Fruit fly (Drosophila melanogaster): ENCODE measurements around the gene CG14913.
A peak's percentile ranks its signal among the peaks of the same experiment; 100 is the strongest.

Gene CG14913

DNA sequence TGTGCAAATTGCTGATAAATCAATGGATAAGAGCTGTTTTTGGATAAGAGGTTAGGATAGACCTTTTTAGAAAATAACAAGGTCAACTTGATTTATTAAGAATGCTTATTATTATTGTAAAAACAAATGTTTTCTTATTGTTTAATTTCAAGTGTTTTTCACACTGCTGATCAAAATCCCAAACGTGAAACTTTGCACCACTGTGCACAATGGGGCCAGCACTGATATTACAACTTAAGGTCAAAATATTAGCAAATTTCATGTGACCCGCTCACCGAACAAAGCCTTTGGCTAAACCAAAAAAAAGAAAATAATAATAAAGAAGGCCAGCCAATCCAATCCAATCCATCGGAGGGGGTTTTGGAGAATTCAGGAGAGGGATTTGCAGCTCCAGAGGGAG is 6.0 kb downstream of the CG14913 start (continued):
- TF ChIP-seq CG6792 (GFP tag; optimal IDR thresholded peaks at IDR 0.05) (no peak), lz (GFP tag; optimal IDR thresholded peaks at IDR 0.05) (no peak), CG6854 (GFP tag; optimal IDR thresholded peaks at IDR 0.05) (no peak), ss (GFP tag; optimal IDR thresholded peaks at IDR 0.05) (no peak), fkh (GFP tag; optimal IDR thresholded peaks at IDR 0.05) (no peak)

DNA sequence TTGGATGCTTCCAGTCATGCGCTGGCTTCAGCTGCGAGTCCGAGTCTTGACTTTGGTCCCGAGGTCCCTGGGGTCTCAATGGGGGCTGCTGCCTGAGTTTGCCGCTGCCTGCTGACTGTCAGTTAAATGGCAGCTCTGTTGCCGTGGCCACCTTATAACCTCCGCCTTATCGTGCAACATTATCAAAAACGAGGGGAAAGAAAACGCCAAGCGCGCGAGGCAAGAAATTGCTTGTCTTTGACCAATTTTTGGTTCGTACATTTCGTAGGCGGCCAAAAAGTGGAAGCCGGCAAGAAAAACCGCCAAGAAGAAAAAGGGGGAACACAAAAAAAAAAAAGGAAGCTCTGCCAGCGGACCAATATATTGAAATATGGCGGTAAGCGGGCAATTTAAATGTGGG is 7.1 kb downstream of the CG14913 start:
- TF ChIP-seq Eip78C (GFP tag) (peak; percentile 62), CG7368 (GFP tag; optimal IDR thresholded peaks at IDR 0.05) (no peak), Eip93F (GFP tag; optimal IDR thresholded peaks at IDR 0.05) (no peak), CG6163 (GFP tag; IDR thresholded peaks at IDR 0.05) (no peak), svp (GFP tag) (peak; percentile 73), cyc (GFP tag; optimal IDR thresholded peaks at IDR 0.05) (no peak), CG32006 (GFP tag; optimal IDR thresholded peaks at IDR 0.05) (peak; percentile 2), Ets21C (GFP tag; optimal IDR thresholded peaks at IDR 0.05) (no peak), CG11762 (GFP tag; optimal IDR thresholded peaks at IDR 0.05; ENCODE audit: insufficient read depth) (no peak), OdsH (GFP tag; optimal IDR thresholded peaks at IDR 0.05) (no peak), CG11294 (GFP tag; IDR thresholded peaks at IDR 0.05) (no peak)

DNA sequence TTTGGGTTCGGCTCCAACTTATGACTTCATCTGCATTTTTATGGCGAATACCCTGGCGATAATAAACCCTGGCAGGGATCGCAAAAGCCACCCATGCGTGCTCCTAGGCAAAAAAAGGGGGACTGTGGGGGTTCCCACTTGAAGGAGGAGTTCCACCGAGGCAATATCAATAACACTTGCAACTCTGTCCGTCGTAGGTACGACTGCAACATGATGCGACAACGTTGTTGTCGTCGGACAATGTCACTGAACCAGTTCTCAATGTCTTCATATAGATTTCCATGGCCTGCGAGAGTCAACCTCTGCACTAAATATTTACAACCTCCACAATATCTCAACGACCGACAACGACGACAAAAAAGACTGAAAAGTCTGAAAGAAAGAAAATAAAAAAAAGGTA is 10.4 kb downstream of the CG14913 start:
- peak; percentile 16 to 20 for TF ChIP-seq ss (GFP tag; optimal IDR thresholded peaks at IDR 0.05)
- TF ChIP-seq dsx (GFP tag; optimal IDR thresholded peaks at IDR 0.05; ENCODE audit: poor library complexity, severe bottlenecking), result peak; percentile 92
- no peak for TF ChIP-seq cyc (GFP tag; optimal IDR thresholded peaks at IDR 0.05)
- no peak for TF ChIP-seq vri (GFP tag; optimal IDR thresholded peaks at IDR 0.05)
- peak; percentile 5 for TF ChIP-seq CG9139 (GFP tag; optimal IDR thresholded peaks at IDR 0.05)
- no peak for TF ChIP-seq CG34406 (GFP tag; optimal IDR thresholded peaks at IDR 0.05)
- TF ChIP-seq Met (GFP tag; optimal IDR thresholded peaks at IDR 0.05), result no peak
- TF ChIP-seq CG10669 (GFP tag; optimal IDR thresholded peaks at IDR 0.05), result no peak
- no peak for TF ChIP-seq Hr38 (GFP tag; optimal IDR thresholded peaks at IDR 0.05)
- TF ChIP-seq CG4318 (GFP tag; optimal IDR thresholded peaks at IDR 0.05), result no peak
- peak; percentile 21 for TF ChIP-seq Lpt (GFP tag; optimal IDR thresholded peaks at IDR 0.05)
- TF ChIP-seq CG8319 (GFP tag; optimal IDR thresholded peaks at IDR 0.05), result no peak
- no peak for TF ChIP-seq svp (GFP tag)
- peak; percentile 11 for TF ChIP-seq CG6808 (GFP tag; optimal IDR thresholded peaks at IDR 0.05)
- no peak for TF ChIP-seq spab (GFP tag; optimal IDR thresholded peaks at IDR 0.05)
- TF ChIP-seq fd59A (GFP tag; optimal IDR thresholded peaks at IDR 0.05), result no peak
- TF ChIP-seq Smox (GFP tag; optimal IDR thresholded peaks at IDR 0.05), result no peak
- TF ChIP-seq CG11762 (GFP tag; optimal IDR thresholded peaks at IDR 0.05; ENCODE audit: insufficient read depth), result no peak

DNA sequence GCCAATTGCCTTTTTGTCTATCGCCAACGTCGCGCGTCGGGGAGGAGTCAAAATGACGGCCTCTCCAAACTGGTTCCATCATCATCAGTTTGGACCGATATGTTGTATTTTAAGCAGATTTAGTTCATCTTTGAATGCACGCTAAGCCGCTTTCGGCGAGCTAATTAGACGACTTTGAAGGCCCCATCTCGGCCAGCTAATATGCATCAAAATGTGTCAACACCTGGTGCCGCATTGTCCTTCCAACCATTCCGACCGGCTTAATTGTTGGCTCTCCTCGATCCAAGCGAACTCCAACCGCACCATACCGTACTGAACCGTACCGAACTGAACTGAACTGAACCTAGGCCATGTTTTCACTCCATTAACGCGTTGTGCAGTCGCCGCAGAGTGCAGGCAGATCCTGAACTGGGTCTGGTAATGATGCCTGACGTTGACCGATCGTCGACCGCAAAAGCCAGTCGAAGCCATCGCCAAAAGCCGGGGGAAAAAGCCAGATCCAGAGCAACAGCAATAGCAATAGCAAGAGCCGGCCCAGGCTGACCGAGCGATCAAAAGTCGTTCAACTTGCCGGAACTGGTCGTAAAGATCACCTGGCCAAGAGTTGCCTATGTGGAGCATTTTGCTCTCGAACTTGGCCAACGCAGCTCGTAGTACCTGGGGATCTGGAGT is 11.2 kb downstream of the CG14913 start:
- no peak for TF ChIP-seq fd85E (GFP tag; optimal IDR thresholded peaks at IDR 0.05)
- no peak for TF ChIP-seq CG6792 (GFP tag; optimal IDR thresholded peaks at IDR 0.05)
- no peak for TF ChIP-seq Met (GFP tag; optimal IDR thresholded peaks at IDR 0.05)
- no peak for TF ChIP-seq cyc (GFP tag; optimal IDR thresholded peaks at IDR 0.05)
- TF ChIP-seq Lpt (GFP tag; optimal IDR thresholded peaks at IDR 0.05), result no peak
- no peak for TF ChIP-seq CG11902 (GFP tag; optimal IDR thresholded peaks at IDR 0.05)
- no peak for TF ChIP-seq fkh (GFP tag; optimal IDR thresholded peaks at IDR 0.05)
- no peak for TF ChIP-seq CG10669 (GFP tag; optimal IDR thresholded peaks at IDR 0.05)
- no peak for TF ChIP-seq Hr39 (GFP tag; optimal IDR thresholded peaks at IDR 0.05)
- TF ChIP-seq Hr4 (GFP tag; optimal IDR thresholded peaks at IDR 0.05), result no peak
- no peak for TF ChIP-seq CG6163 (GFP tag; IDR thresholded peaks at IDR 0.05)
- no peak for TF ChIP-seq CG6808 (GFP tag; optimal IDR thresholded peaks at IDR 0.05)
- no peak for TF ChIP-seq topi (GFP tag; optimal IDR thresholded peaks at IDR 0.05)
- TF ChIP-seq Blimp-1 (GFP tag; optimal IDR thresholded peaks at IDR 0.05), result no peak
- no peak for TF ChIP-seq CG8119 (GFP tag; IDR thresholded peaks at IDR 0.05)
- no peak for TF ChIP-seq eg (GFP tag; IDR thresholded peaks at IDR 0.05)
- TF ChIP-seq esn (GFP tag; optimal IDR thresholded peaks at IDR 0.05), result no peak
- no peak for TF ChIP-seq dac (GFP tag; optimal IDR thresholded peaks at IDR 0.05)
- no peak for TF ChIP-seq vri (GFP tag; optimal IDR thresholded peaks at IDR 0.05)

Measured in whole organism, prepupa.